Worm (Caenorhabditis elegans) whole organism, young adult: ENCODE results near the gene sri-67.

ENCODE experiments used
- F49E8.2 ChIP-seq: sonication (generic microtip); optimal IDR thresholded peaks from 3 replicates; lab custom pipeline; 2017; ENCODE audit warnings: missing genetic modification characterization, mild to moderate bottlenecking, missing compliant biosample characterization, antibody characterized with exemption, moderate library complexity; ENCODE audit not compliant: insufficient read depth
- him-1 ChIP-seq: sonication (generic microtip); optimal IDR thresholded peaks from 2 replicates; lab custom pipeline; 2016; ENCODE audit warnings: missing genotype, missing genetic modification reagents, missing genetic modification characterization, missing compliant biosample characterization
- nfya-1 ChIP-seq: sonication (generic microtip); optimal IDR thresholded peaks from 2 replicates; lab custom pipeline; 2017; ENCODE audit warnings: antibody characterized with exemption, missing compliant biosample characterization, missing genetic modification characterization, borderline replicate concordance; ENCODE audit not compliant: insufficient read depth
- rec-8 ChIP-seq, 2 experiments: sonication (generic microtip); optimal IDR thresholded peaks; 2 replicates each; lab custom pipeline; 2016; ENCODE audit warnings: mild to moderate bottlenecking in 2 of 2, missing genetic modification characterization in 2 of 2, missing genetic modification reagents in 2 of 2, missing genotype in 2 of 2, missing biosample characterization in 1 of 2, missing compliant biosample characterization in 1 of 2, moderate library complexity in 1 of 2
- unc-62 ChIP-seq: fragments of 150-350 bp; optimal IDR thresholded peaks from 2 replicates; lab custom pipeline; 2014; ENCODE audit warnings: missing biosample characterization, missing genetic modification reagents, missing genetic modification characterization
- xnd-1 ChIP-seq: sonication (generic microtip); optimal IDR thresholded peaks from 2 replicates; lab custom pipeline; 2016; ENCODE audit warnings: missing genotype, missing genetic modification reagents, missing genetic modification characterization, missing compliant biosample characterization

ce11 chrV:20034912-20035311, 47.1 kb downstream of the sri-67 start:
- no peak for TF ChIP-seq him-1
- TF ChIP-seq xnd-1 = no peak
- no peak for TF ChIP-seq nfya-1 (tag; lab: Kevin White, UChicago)
- TF ChIP-seq rec-8 (tag; optimal IDR thresholded peaks at IDR 0.05; lab: Kevin White, UChicago) = no peak
- TF ChIP-seq F49E8.2 (tag; lab: Kevin White, UChicago) = no peak
- TF ChIP-seq unc-62 (GFP tag; lab: Kevin White, UChicago) = no peak
